Worm (Caenorhabditis elegans) whole organism, mixed stage, embryonic: ENCODE measurements around the gene ins-20.

Experiments used
- M03D4.4 ChIP-seq: sonication (generic microtip); optimal IDR thresholded peaks from 2 replicates; lab custom pipeline; 2017; ENCODE audit warnings: mild to moderate bottlenecking, missing genetic modification characterization, missing compliant biosample characterization
- bed-3 ChIP-seq: fragments of 200-800 bp; sonication (Bioruptor generic); optimal IDR thresholded peaks from 3 replicates; lab custom pipeline; 2018; ENCODE audit warnings: mild to moderate bottlenecking, missing genetic modification characterization, moderate library complexity, missing compliant biosample characterization
- blmp-1 ChIP-seq: fragments of 150-350 bp; optimal IDR thresholded peaks from 2 replicates; lab custom pipeline; 2014; ENCODE audit warnings: missing biosample characterization, missing genetic modification characterization
- ceh-39 ChIP-seq: fragments of 150-350 bp; optimal IDR thresholded peaks from 2 replicates; lab custom pipeline; 2014; ENCODE audit warnings: missing biosample characterization, missing genetic modification characterization
- ceh-43 ChIP-seq: fragments of 200-800 bp; sonication (Bioruptor generic); optimal IDR thresholded peaks from 2 replicates; lab custom pipeline; 2018; ENCODE audit warnings: mild to moderate bottlenecking, missing genetic modification characterization, moderate library complexity, missing compliant biosample characterization
- ceh-83 ChIP-seq: fragments of 200-800 bp; sonication (Bioruptor generic); optimal IDR thresholded peaks from 2 replicates; lab custom pipeline; 2018; ENCODE audit warnings: mild to moderate bottlenecking, missing genetic modification characterization, missing compliant biosample characterization
- ces-1 ChIP-seq: fragments of 150-350 bp; optimal IDR thresholded peaks from 2 replicates; lab custom pipeline; 2014; ENCODE audit warnings: missing biosample characterization, missing genetic modification reagents, missing genetic modification characterization
- cnd-1 ChIP-seq: fragments of 200-800 bp; sonication (Bioruptor generic); optimal IDR thresholded peaks from 2 replicates; lab custom pipeline; 2018; ENCODE audit warnings: mild to moderate bottlenecking, missing genetic modification characterization, missing compliant biosample characterization
- drap-1 ChIP-seq: fragments of 200-800 bp; sonication (Bioruptor generic); optimal IDR thresholded peaks from 3 replicates; lab custom pipeline; 2018; ENCODE audit warnings: mild to moderate bottlenecking, missing genetic modification characterization, missing compliant biosample characterization
- elt-1 ChIP-seq: sonication (generic microtip); optimal IDR thresholded peaks from 2 replicates; lab custom pipeline; 2017; ENCODE audit warnings: missing genetic modification characterization, mild to moderate bottlenecking, missing compliant biosample characterization, antibody characterized with exemption, moderate library complexity, borderline replicate concordance; ENCODE audit not compliant: insufficient read depth
- elt-3 ChIP-seq: fragments of 150-350 bp; optimal IDR thresholded peaks from 2 replicates; lab custom pipeline; 2014; ENCODE audit warnings: missing biosample characterization, missing genetic modification characterization
- flh-1 ChIP-seq: fragments of 200-800 bp; sonication (Bioruptor generic); optimal IDR thresholded peaks from 2 replicates; lab custom pipeline; 2018; ENCODE audit warnings: mild to moderate bottlenecking, missing genetic modification characterization, moderate library complexity, missing compliant biosample characterization
- hlh-1 ChIP-seq: fragments of 150-350 bp; optimal IDR thresholded peaks from 2 replicates; lab custom pipeline; 2014; ENCODE audit warnings: missing biosample characterization, missing genetic modification reagents, missing genetic modification characterization
- lin-13 ChIP-seq: fragments of 150-350 bp; optimal IDR thresholded peaks from 2 replicates; lab custom pipeline; 2014; ENCODE audit warnings: missing biosample characterization, missing genetic modification characterization
- lin-32 ChIP-seq: fragments of 200-800 bp; sonication (Bioruptor generic); optimal IDR thresholded peaks from 2 replicates; lab custom pipeline; 2018; ENCODE audit warnings: mild to moderate bottlenecking, missing genetic modification characterization, missing compliant biosample characterization
- lsy-2 ChIP-seq: fragments of 150-350 bp; optimal IDR thresholded peaks from 2 replicates; lab custom pipeline; 2014; ENCODE audit warnings: missing biosample characterization, missing genetic modification characterization
- mab-5 ChIP-seq: fragments of 150-350 bp; optimal IDR thresholded peaks from 2 replicates; lab custom pipeline; 2014; ENCODE audit warnings: missing biosample characterization, missing genetic modification characterization
- mep-1 ChIP-seq: fragments of 150-350 bp; optimal IDR thresholded peaks from 2 replicates; lab custom pipeline; 2017; ENCODE audit warnings: missing biosample characterization, missing genetic modification reagents, missing genetic modification characterization, inconsistent platforms
- mls-2 ChIP-seq: sonication (generic microtip); optimal IDR thresholded peaks from 2 replicates; lab custom pipeline; 2016; ENCODE audit warnings: mild to moderate bottlenecking, missing genetic modification characterization, moderate library complexity, missing compliant biosample characterization
- nhr-12 ChIP-seq: fragments of 150-350 bp; optimal IDR thresholded peaks from 2 replicates; lab custom pipeline; 2014; ENCODE audit warnings: missing biosample characterization, missing genetic modification characterization
- nhr-2 ChIP-seq: fragments of 150-350 bp; optimal IDR thresholded peaks from 2 replicates; lab custom pipeline; 2014; ENCODE audit warnings: missing biosample characterization, missing genetic modification characterization
- nhr-28 ChIP-seq: fragments of 150-350 bp; optimal IDR thresholded peaks from 2 replicates; lab custom pipeline; 2014; ENCODE audit warnings: missing biosample characterization, missing genetic modification characterization
- nhr-76 ChIP-seq: sonication (generic microtip); optimal IDR thresholded peaks from 2 replicates; lab custom pipeline; 2017; ENCODE audit warnings: missing biosample characterization, missing genetic modification characterization
- pha-4 ChIP-seq: fragments of 150-350 bp; optimal IDR thresholded peaks from 2 replicates; lab custom pipeline; 2018; ENCODE audit warnings: missing biosample characterization, missing genetic modification reagents, missing genetic modification characterization
- sem-2 ChIP-seq: fragments of 200-800 bp; sonication (Bioruptor generic); optimal IDR thresholded peaks from 2 replicates; lab custom pipeline; 2018; ENCODE audit warnings: mild to moderate bottlenecking, missing genetic modification characterization, missing compliant biosample characterization
- snpc-4 ChIP-seq: fragments of 150-350 bp; optimal IDR thresholded peaks from 2 replicates; lab custom pipeline; 2014; ENCODE audit warnings: missing biosample characterization, missing genetic modification characterization
- sptf-1 ChIP-seq: sonication (generic microtip); optimal IDR thresholded peaks from 2 replicates; lab custom pipeline; 2017; ENCODE audit warnings: mild to moderate bottlenecking, missing genetic modification characterization, moderate library complexity, missing compliant biosample characterization
- tbx-8 ChIP-seq: fragments of 200-800 bp; sonication (Bioruptor generic); optimal IDR thresholded peaks from 2 replicates; lab custom pipeline; 2018; ENCODE audit warnings: mild to moderate bottlenecking, missing genetic modification characterization, moderate library complexity, missing compliant biosample characterization
- unc-120 ChIP-seq: sonication (generic microtip); optimal IDR thresholded peaks from 2 replicates; lab custom pipeline; 2017; ENCODE audit warnings: missing genetic modification characterization, missing compliant biosample characterization; ENCODE audit not compliant: poor library complexity, severe bottlenecking
- unc-39 ChIP-seq: fragments of 150-350 bp; optimal IDR thresholded peaks from 2 replicates; lab custom pipeline; 2014; ENCODE audit warnings: missing biosample characterization, missing genetic modification characterization
- zip-8 ChIP-seq: fragments of 150-350 bp; optimal IDR thresholded peaks from 2 replicates; lab custom pipeline; 2014; ENCODE audit warnings: missing biosample characterization, missing genetic modification characterization
- ztf-11 ChIP-seq: fragments of 150-350 bp; optimal IDR thresholded peaks from 2 replicates; lab custom pipeline; 2014; ENCODE audit warnings: missing biosample characterization, missing genetic modification characterization

The ins-20 gene

ce11 chrII:6010544-6010943 is at the start of gene ins-20:
ins-20 (plus strand) TSS chrII:6010844.
- TF ChIP-seq mep-1 (tag; lab: Kevin White, UChicago) (no peak), mls-2 (tag; lab: Kevin White, UChicago) (no peak), flh-1 (GFP tag; lab: Kevin White, UChicago) (no peak), unc-39 (tag; lab: Kevin White, UChicago) (no peak), blmp-1 (no peak), nhr-76 (tag; lab: Kevin White, UChicago) (no peak), nhr-2 (no peak), tbx-8 (GFP tag; lab: Kevin White, UChicago) (no peak), elt-1 (tag; lab: Kevin White, UChicago) (no peak)

ce11 chrII:5961317-5961716 is 49.3 kb upstream of the ins-20 start, which contains the start of gene B0034.7:
B0034.7 (plus strand) TSS chrII:5961617.
- TF ChIP-seq snpc-4 (tag; lab: Kevin White, UChicago) (no peak), ceh-43 (GFP tag; lab: Kevin White, UChicago) (no peak), lin-32 (GFP tag; lab: Kevin White, UChicago) (no peak), flh-1 (GFP tag; lab: Kevin White, UChicago) (no peak), lin-13 (tag; lab: Kevin White, UChicago) (no peak), cnd-1 (tag; lab: Kevin White, UChicago) (no peak), sptf-1 (tag; lab: Kevin White, UChicago) (no peak), nhr-76 (tag; lab: Kevin White, UChicago) (no peak), bed-3 (GFP tag; lab: Kevin White, UChicago) (no peak), mls-2 (tag; lab: Kevin White, UChicago) (no peak), blmp-1 (no peak), lsy-2 (tag; lab: Kevin White, UChicago) (no peak), nhr-2 (no peak), ceh-39 (no peak), drap-1 (GFP tag; lab: Kevin White, UChicago) (no peak), ztf-11 (tag; lab: Kevin White, UChicago) (no peak), pha-4 (tag; lab: Kevin White, UChicago) (no peak), ceh-83 (GFP tag; lab: Kevin White, UChicago) (no peak), zip-8 (tag; lab: Kevin White, UChicago) (no peak)

ce11 chrII:5962343-5962742 is 48.3 kb upstream of the ins-20 start:
- TF ChIP-seq ces-1 (peak; percentile 19), zip-8 (tag; lab: Kevin White, UChicago) (no peak), nhr-28 (no peak)

ce11 chrII:5964962-5965361 is 45.7 kb upstream of the ins-20 start:
- TF ChIP-seq ceh-39 (no peak), sem-2 (GFP tag; lab: Kevin White, UChicago) (no peak), unc-120 (tag; lab: Kevin White, UChicago) (no peak), lin-13 (tag; lab: Kevin White, UChicago) (no peak), bed-3 (GFP tag; lab: Kevin White, UChicago) (no peak), M03D4.4 (no peak), mls-2 (tag; lab: Kevin White, UChicago) (no peak), snpc-4 (tag; lab: Kevin White, UChicago) (no peak), nhr-28 (no peak), sptf-1 (tag; lab: Kevin White, UChicago) (no peak), lin-32 (GFP tag; lab: Kevin White, UChicago) (no peak), cnd-1 (tag; lab: Kevin White, UChicago) (no peak), nhr-12 (tag; lab: Kevin White, UChicago) (no peak), ztf-11 (tag; lab: Kevin White, UChicago) (no peak), pha-4 (tag; lab: Kevin White, UChicago) (no peak), unc-39 (tag; lab: Kevin White, UChicago) (no peak), mep-1 (tag; lab: Kevin White, UChicago) (no peak), mab-5 (tag; lab: Kevin White, UChicago) (no peak), hlh-1 (tag; lab: Kevin White, UChicago) (no peak), elt-3 (no peak)

- TF ChIP-seq ces-1 (peak; percentile 66), mab-5 (tag; lab: Kevin White, UChicago) (no peak), M03D4.4 (no peak), mep-1 (tag; lab: Kevin White, UChicago) (peak; percentile 27)
Measured at ce11 chrII:5966637-5967036, 44.0 kb upstream of the ins-20 start.
